Fruit fly (Drosophila melanogaster) whole organism, embryonic: ENCODE data around the gene Cralbp.

Experiments
- CG10274 ChIP-seq: fragments of 200-800 bp; sonication (Bioruptor generic); optimal IDR thresholded peaks from 3 replicates; lab custom pipeline; 2017; ENCODE audit warnings: missing biosample characterization, mild to moderate bottlenecking, missing genetic modification characterization
- CG10366 ChIP-seq: fragments of 200-800 bp; sonication (Bioruptor generic); IDR thresholded peaks from 2 replicates; pipeline ENCODE4 v1.3.6; 2022; ENCODE audit warnings: missing biosample characterization, missing genetic modification characterization
- CG10462 ChIP-seq: fragments of 200-800 bp; sonication (Bioruptor generic); optimal IDR thresholded peaks from 2 replicates; lab custom pipeline; 2016; ENCODE audit warnings: missing biosample characterization, missing genetic modification characterization
- CG10543 ChIP-seq: fragments of 200-800 bp; sonication (Bioruptor generic); optimal IDR thresholded peaks from 3 replicates; lab custom pipeline; 2017; ENCODE audit warnings: missing biosample characterization, mild to moderate bottlenecking, missing genetic modification characterization, moderate library complexity
- CG12236 ChIP-seq: fragments of 200-800 bp; sonication (Bioruptor generic); optimal IDR thresholded peaks from 2 replicates; lab custom pipeline; 2016; ENCODE audit warnings: missing biosample characterization, missing genetic modification characterization
- CG13624 ChIP-seq: fragments of 200-800 bp; sonication (Bioruptor generic); optimal IDR thresholded peaks from 2 replicates; lab custom pipeline; 2016; ENCODE audit warnings: missing biosample characterization, missing genetic modification characterization
- CG14050 ChIP-seq: fragments of 200-800 bp; sonication (Bioruptor generic); IDR thresholded peaks from 3 replicates; pipeline ENCODE4 v1.3.6; 2022; ENCODE audit warnings: missing biosample characterization, missing genetic modification characterization
- CG14860 ChIP-seq: fragments of 200-800 bp; sonication (Bioruptor generic); IDR thresholded peaks from 3 replicates; pipeline ENCODE4 v1.3.6; 2022; ENCODE audit warnings: missing biosample characterization, missing genetic modification characterization; ENCODE audit not compliant: partially characterized antibody
- CG14965 ChIP-seq: fragments of 200-800 bp; sonication (Bioruptor generic); optimal IDR thresholded peaks from 2 replicates; lab custom pipeline; 2016; ENCODE audit warnings: missing biosample characterization, missing genetic modification characterization, borderline replicate concordance
- CG17802 ChIP-seq: fragments of 200-800 bp; sonication (Bioruptor generic); optimal IDR thresholded peaks from 2 replicates; lab custom pipeline; 2018; ENCODE audit warnings: missing biosample characterization, mild to moderate bottlenecking, missing genetic modification characterization, moderate library complexity
- CG18011 ChIP-seq: fragments of 200-800 bp; sonication (Bioruptor generic); optimal IDR thresholded peaks from 2 replicates; lab custom pipeline; 2017; ENCODE audit warnings: missing biosample characterization, missing genetic modification characterization, mild to moderate bottlenecking, moderate library complexity, missing genotype
- CG3281 ChIP-seq: fragments of 200-800 bp; sonication (Bioruptor generic); optimal IDR thresholded peaks from 3 replicates; lab custom pipeline; 2017; ENCODE audit warnings: missing biosample characterization, mild to moderate bottlenecking, missing genetic modification characterization
- CG34422 ChIP-seq: fragments of 200-800 bp; sonication (Bioruptor generic); IDR thresholded peaks from 3 replicates; pipeline ENCODE4 v1.3.6; 2022; ENCODE audit warnings: missing biosample characterization, missing genetic modification characterization
- CG3847 ChIP-seq: fragments of 200-800 bp; sonication (Bioruptor generic); IDR thresholded peaks from 2 replicates; pipeline ENCODE4 v1.3.6; 2022; ENCODE audit warnings: missing biosample characterization, missing genetic modification characterization
- CG43689 ChIP-seq: fragments of 200-800 bp; sonication (Bioruptor generic); IDR thresholded peaks from 2 replicates; pipeline ENCODE4 v1.3.6; 2022; ENCODE audit warnings: missing biosample characterization, missing genetic modification characterization
- CG7271 ChIP-seq: fragments of 200-800 bp; sonication (Bioruptor generic); optimal IDR thresholded peaks from 2 replicates; lab custom pipeline; 2018; ENCODE audit warnings: missing biosample characterization, mild to moderate bottlenecking, missing genetic modification characterization, moderate library complexity
- CG7556 ChIP-seq: fragments of 200-800 bp; sonication (Bioruptor generic); optimal IDR thresholded peaks from 2 replicates; lab custom pipeline; 2017; ENCODE audit warnings: missing biosample characterization, mild to moderate bottlenecking, missing genetic modification characterization
- CG8290 ChIP-seq, 3 experiments: fragments of 200-800 bp; sonication (Bioruptor generic); optimal IDR thresholded peaks; 2 replicates each; lab custom pipeline; 2016 to 2019; ENCODE audit warnings: missing biosample characterization in 3 of 3, missing genetic modification characterization in 3 of 3, mild to moderate bottlenecking in 2 of 3, moderate library complexity in 1 of 3
- CHES-1-like ChIP-seq: fragments of 200-800 bp; sonication (Bioruptor generic); optimal IDR thresholded peaks from 2 replicates; lab custom pipeline; 2016; ENCODE audit warnings: missing biosample characterization, missing genetic modification characterization
- Dad ChIP-seq: fragments of 200-800 bp; sonication (Bioruptor generic); optimal IDR thresholded peaks from 3 replicates; lab custom pipeline; 2016; ENCODE audit warnings: missing biosample characterization, missing genetic modification characterization
- Drgx ChIP-seq: fragments of 200-800 bp; sonication (Bioruptor generic); IDR thresholded peaks from 2 replicates; pipeline ENCODE4 v1.3.6; 2022; ENCODE audit warnings: missing biosample characterization, missing genetic modification characterization
- Eip74EF ChIP-seq, 2 experiments: fragments of 200-800 bp in 1 of 2; fragments of >200 bp in 1 of 2; sonication (Bioruptor generic) in 1 of 2; optimal IDR thresholded peaks; 2 replicates each; lab custom pipeline; 2017 to 2019; ENCODE audit warnings: missing biosample characterization in 2 of 2, missing genetic modification characterization in 2 of 2, mild to moderate bottlenecking in 1 of 2, moderate library complexity in 1 of 2
- H2.0 ChIP-seq: fragments of 200-800 bp; sonication (Bioruptor generic); IDR thresholded peaks from 2 replicates; pipeline ENCODE4 v1.3.6; 2022; ENCODE audit warnings: missing biosample characterization, missing genetic modification characterization
- HLH4C ChIP-seq: fragments of 200-800 bp; sonication (Bioruptor generic); IDR thresholded peaks from 3 replicates; pipeline ENCODE4 v1.3.6; 2022; ENCODE audit warnings: missing biosample characterization, missing genetic modification characterization; ENCODE audit not compliant: partially characterized antibody
- HmgZ ChIP-seq: fragments of 200-800 bp; sonication (Bioruptor generic); optimal IDR thresholded peaks from 2 replicates; lab custom pipeline; 2018; ENCODE audit warnings: missing biosample characterization, mild to moderate bottlenecking, missing genetic modification characterization
- Hmr ChIP-seq: fragments of 200-800 bp; sonication (Bioruptor generic); optimal IDR thresholded peaks from 3 replicates; lab custom pipeline; 2017; ENCODE audit warnings: mild to moderate bottlenecking, missing biosample characterization, missing genetic modification reagents, missing genetic modification characterization
- Lhr ChIP-seq: fragments of 200-800 bp; sonication (Bioruptor generic); optimal IDR thresholded peaks from 3 replicates; lab custom pipeline; 2017; ENCODE audit warnings: mild to moderate bottlenecking, missing biosample characterization, missing genetic modification reagents, missing genetic modification characterization
- MBD-R2 ChIP-seq: fragments of 200-800 bp; sonication (Bioruptor generic); IDR thresholded peaks from 2 replicates; pipeline ENCODE4 v1.3.6; 2022; ENCODE audit warnings: missing biosample characterization, missing genetic modification characterization
- MESR4 ChIP-seq: fragments of 200-800 bp; sonication (Bioruptor generic); optimal IDR thresholded peaks from 2 replicates; lab custom pipeline; 2018; ENCODE audit warnings: missing biosample characterization, mild to moderate bottlenecking, missing genetic modification characterization, moderate library complexity
- Mrtf ChIP-seq: fragments of 200-800 bp; sonication (Bioruptor generic); IDR thresholded peaks from 3 replicates; pipeline ENCODE4 v1.3.6; 2022; ENCODE audit warnings: missing biosample characterization, missing genetic modification characterization
- NC2β ChIP-seq: fragments of 200-800 bp; sonication (Bioruptor generic); optimal IDR thresholded peaks from 2 replicates; lab custom pipeline; 2016; ENCODE audit warnings: missing biosample characterization, missing genetic modification characterization
- Sry-δ ChIP-seq: fragments of 200-800 bp; sonication (Bioruptor generic); optimal IDR thresholded peaks from 2 replicates; lab custom pipeline; 2016; ENCODE audit warnings: missing biosample characterization, missing genetic modification characterization
- Xrp1 ChIP-seq: fragments of 200-800 bp; sonication (Bioruptor generic); IDR thresholded peaks from 2 replicates; pipeline ENCODE4 v1.3.6; 2022; ENCODE audit warnings: missing biosample characterization, missing genetic modification characterization
- bsh ChIP-seq, 2 experiments: fragments of 200-800 bp; sonication (Bioruptor generic); optimal IDR thresholded peaks; 2 replicates each; lab custom pipeline; 2017 to 2018; ENCODE audit warnings: mild to moderate bottlenecking in 2 of 2, missing biosample characterization in 2 of 2, missing genetic modification characterization in 2 of 2, moderate library complexity in 1 of 2
- cato ChIP-seq: fragments of 200-800 bp; sonication (Bioruptor generic); optimal IDR thresholded peaks from 2 replicates; lab custom pipeline; 2016; ENCODE audit warnings: missing biosample characterization, missing genetic modification characterization, borderline replicate concordance
- dati ChIP-seq: fragments of 200-800 bp; sonication (Bioruptor generic); IDR thresholded peaks from 2 replicates; pipeline ENCODE4 v1.3.6; 2022; ENCODE audit warnings: missing biosample characterization, missing genetic modification characterization
- exex ChIP-seq: fragments of 200-800 bp; sonication (Bioruptor generic); optimal IDR thresholded peaks from 4 replicates; lab custom pipeline; 2018; ENCODE audit warnings: missing biosample characterization, mild to moderate bottlenecking, missing genetic modification characterization, moderate library complexity
- hkb ChIP-seq, 2 experiments: fragments of 200-800 bp in 1 of 2; fragments of >200 bp in 1 of 2; sonication (Bioruptor generic) in 1 of 2; IDR thresholded peaks in 1 of 2; optimal IDR thresholded peaks in 1 of 2; 2 replicates each; pipeline versions ENCODE4 v1.3.6 to Lab custom; 2017 to 2022; ENCODE audit warnings: missing biosample characterization in 1 of 2, missing genetic modification characterization in 1 of 2
- lola ChIP-seq, 3 experiments: fragments of >200 bp in 2 of 3; fragments of 200-800 bp in 1 of 3; sonication (Bioruptor generic) in 1 of 3; optimal IDR thresholded peaks; 2 replicates each; lab custom pipeline; 2017 to 2019; ENCODE audit warnings: missing biosample characterization in 3 of 3, missing genetic modification characterization in 3 of 3, mild to moderate bottlenecking in 1 of 3, moderate library complexity in 1 of 3
- nau ChIP-seq: fragments of 200-800 bp; sonication (Bioruptor generic); optimal IDR thresholded peaks from 3 replicates; lab custom pipeline; 2017; ENCODE audit warnings: missing biosample characterization, mild to moderate bottlenecking, missing genetic modification characterization, missing genetic modification reagents
- nom ChIP-seq: fragments of 200-800 bp; sonication (Bioruptor generic); optimal IDR thresholded peaks from 2 replicates; lab custom pipeline; 2017; ENCODE audit warnings: missing biosample characterization, missing genetic modification characterization, mild to moderate bottlenecking, moderate library complexity, missing genetic modification reagents
- pnt ChIP-seq: fragments of 200-800 bp; sonication (Bioruptor generic); optimal IDR thresholded peaks from 3 replicates; lab custom pipeline; 2016; ENCODE audit warnings: missing biosample characterization, missing genetic modification characterization
- prd ChIP-seq, 3 experiments: fragments of >200 bp in 2 of 3; fragments of 200-800 bp in 1 of 3; sonication (Bioruptor generic) in 1 of 3; optimal IDR thresholded peaks in 2 of 3; IDR thresholded peaks in 1 of 3; 2 replicates in 2 of 3; 3 replicates in 1 of 3; pipeline versions ENCODE4 v1.3.6 to Lab custom; 2017 to 2022; ENCODE audit warnings: missing biosample characterization in 1 of 3, missing genetic modification characterization in 1 of 3
- wek ChIP-seq: fragments of 200-800 bp; sonication (Bioruptor generic); optimal IDR thresholded peaks from 3 replicates; lab custom pipeline; 2018; ENCODE audit warnings: missing biosample characterization, mild to moderate bottlenecking, missing genetic modification characterization, moderate library complexity
- zen ChIP-seq: fragments of 200-800 bp; sonication (Bioruptor generic); optimal IDR thresholded peaks from 3 replicates; lab custom pipeline; 2018; ENCODE audit warnings: missing biosample characterization, mild to moderate bottlenecking, missing genetic modification characterization, moderate library complexity
- zf30C ChIP-seq: fragments of 200-800 bp; sonication (Bioruptor generic); optimal IDR thresholded peaks from 3 replicates; lab custom pipeline; 2018; ENCODE audit warnings: missing biosample characterization, mild to moderate bottlenecking, missing genetic modification characterization

Gene Cralbp

dm6 chr3L:5752903-5753604, 33.5 kb downstream of the Cralbp start, which contains the start of gene Usp47 (continued):
- TF ChIP-seq CG10274, result no peak
- TF ChIP-seq nau (GFP tag; lab: Kevin White, UChicago), result no peak
- TF ChIP-seq CG7271, result no peak
- TF ChIP-seq NC2β (GFP tag; lab: Kevin White, UChicago), result peak; percentile 34
- no peak for TF ChIP-seq CG43689
- no peak for TF ChIP-seq Eip74EF (GFP tag; optimal IDR thresholded peaks at IDR 0.05; lab: Kevin White, UChicago)
- peak; percentile 20 for TF ChIP-seq nom
- TF ChIP-seq CG14965, result no peak
- no peak for TF ChIP-seq CG12236
- TF ChIP-seq dati (GFP tag; lab: Robert Waterston, UW), result no peak
- no peak for TF ChIP-seq CG7556 (GFP tag; lab: Kevin White, UChicago)
- TF ChIP-seq pnt (GFP tag; lab: Kevin White, UChicago), result no peak
- no peak for TF ChIP-seq H2.0 (GFP tag; lab: Robert Waterston, UW)
- TF ChIP-seq wek (GFP tag; lab: Kevin White, UChicago), result no peak
- no peak for TF ChIP-seq cato (GFP tag; lab: Kevin White, UChicago)
- TF ChIP-seq bsh (GFP tag; optimal IDR thresholded peaks at IDR 0.05; lab: Kevin White, UChicago), result peak in 1 of 2 experiments; percentile 38
- TF ChIP-seq MBD-R2 (GFP tag; lab: Robert Waterston, UW), result peak; percentile 58
- TF ChIP-seq zen (tag; lab: Kevin White, UChicago), result no peak
- TF ChIP-seq CG10366 (GFP tag; lab: Robert Waterston, UW), result no peak
- peak; percentile 84; the same call in 2 of the 3 replicates for TF ChIP-seq CG34422
- TF ChIP-seq CG14860 (GFP tag; lab: Robert Waterston, UW), result no peak
- TF ChIP-seq Lhr (GFP tag; lab: Kevin White, UChicago), result no peak
- TF ChIP-seq CG17802, result no peak
- TF ChIP-seq CG14050 (GFP tag; lab: Robert Waterston, UW), result no peak
- no peak for TF ChIP-seq CG13624
- no peak for TF ChIP-seq CG10462 (GFP tag; lab: Kevin White, UChicago)
- no peak for TF ChIP-seq exex (tag; lab: Kevin White, UChicago)
- TF ChIP-seq Dad (GFP tag; lab: Kevin White, UChicago), result no peak
- no peak for TF ChIP-seq prd (optimal IDR thresholded peaks at IDR 0.05; lab: Kevin White, UChicago)
- TF ChIP-seq prd (GFP tag; IDR thresholded peaks at IDR 0.05; lab: Robert Waterston, UW), result no peak
- no peak for TF ChIP-seq CG18011 (GFP tag; lab: Kevin White, UChicago)
- no peak for TF ChIP-seq HLH4C (GFP tag; lab: Robert Waterston, UW)
- TF ChIP-seq MESR4, result peak; percentile 89
- peak; percentile 16; the same call in 1 of the 2 replicates for TF ChIP-seq CG3847 (GFP tag; lab: Robert Waterston, UW)
- TF ChIP-seq zf30C (GFP tag; lab: Kevin White, UChicago), result peak; percentile 63
- TF ChIP-seq Mrtf (GFP tag; lab: Robert Waterston, UW), result no peak
- TF ChIP-seq lola (GFP tag; optimal IDR thresholded peaks at IDR 0.05; lab: Kevin White, UChicago), result no peak
- no peak for TF ChIP-seq Sry-δ (GFP tag; lab: Kevin White, UChicago)
- no peak for TF ChIP-seq CG8290 (GFP tag; optimal IDR thresholded peaks at IDR 0.05; lab: Kevin White, UChicago)
- no peak for TF ChIP-seq CG8290 (tag; optimal IDR thresholded peaks at IDR 0.05; lab: Kevin White, UChicago)
- TF ChIP-seq Xrp1, result no peak
- TF ChIP-seq hkb (optimal IDR thresholded peaks at IDR 0.05; lab: Kevin White, UChicago), result no peak
- TF ChIP-seq hkb (GFP tag; IDR thresholded peaks at IDR 0.05; lab: Robert Waterston, UW), result 0 out of 2 replicates have a peak, but pooled peaks have one; percentile 10
- peak; percentile 31 for TF ChIP-seq CHES-1-like (GFP tag; lab: Kevin White, UChicago)
- TF ChIP-seq Hmr (GFP tag; lab: Kevin White, UChicago), result peak; percentile 28
- peak; percentile 62 for TF ChIP-seq HmgZ (tag; lab: Kevin White, UChicago)
- peak; percentile 21 for TF ChIP-seq CG10543 (GFP tag; lab: Kevin White, UChicago)
- 0 out of 2 replicates have a peak, but pooled peaks have one; percentile 5 for TF ChIP-seq Drgx (GFP tag; lab: Robert Waterston, UW)
- TF ChIP-seq CG3281 (GFP tag; lab: Kevin White, UChicago), result no peak
